Fruit fly (Drosophila melanogaster) whole organism, pupa: ENCODE measurements around the gene CG46280.

ENCODE experiments used
- CG10348 ChIP-seq: fragments of 200-800 bp; sonication (Bioruptor generic); IDR thresholded peaks from 2 replicates; pipeline ENCODE4 v1.3.6; 2022; ENCODE audit warnings: missing biosample characterization, missing genetic modification characterization
- CG12605 ChIP-seq: fragments of 200-800 bp; sonication (Bioruptor generic); IDR thresholded peaks from 2 replicates; pipeline ENCODE4 v1.3.6; 2022; ENCODE audit warnings: missing biosample characterization, missing genetic modification characterization
- CG13204 ChIP-seq: fragments of 200-800 bp; sonication (Bioruptor generic); optimal IDR thresholded peaks from 2 replicates; lab custom pipeline; 2018; ENCODE audit warnings: missing biosample characterization, mild to moderate bottlenecking, missing genetic modification characterization, moderate library complexity
- CG14655 ChIP-seq: fragments of 200-800 bp; sonication (Bioruptor generic); optimal IDR thresholded peaks from 3 replicates; lab custom pipeline; 2017; ENCODE audit warnings: mild to moderate bottlenecking, missing biosample characterization, missing genetic modification reagents, missing genetic modification characterization
- CG15710 ChIP-seq: fragments of 200-800 bp; sonication (Bioruptor generic); optimal IDR thresholded peaks from 2 replicates; lab custom pipeline; 2018; ENCODE audit warnings: missing biosample characterization, mild to moderate bottlenecking, missing genetic modification characterization, moderate library complexity
- CG17806 ChIP-seq: fragments of 200-800 bp; sonication (Bioruptor generic); optimal IDR thresholded peaks from 2 replicates; lab custom pipeline; 2018; ENCODE audit warnings: missing biosample characterization, mild to moderate bottlenecking, missing genetic modification characterization, moderate library complexity
- CG32121 ChIP-seq: fragments of 200-800 bp; sonication (Bioruptor generic); IDR thresholded peaks from 2 replicates; pipeline ENCODE4 v1.3.6; 2022; ENCODE audit warnings: missing biosample characterization, missing genetic modification characterization
- CG34367 ChIP-seq: fragments of 200-800 bp; sonication (Bioruptor generic); optimal IDR thresholded peaks from 2 replicates; lab custom pipeline; 2018; ENCODE audit warnings: missing biosample characterization, mild to moderate bottlenecking, missing genetic modification characterization
- CG4496 ChIP-seq: fragments of 200-800 bp; sonication (Bioruptor generic); IDR thresholded peaks from 3 replicates; pipeline ENCODE4 v1.3.6; 2022; ENCODE audit warnings: missing biosample characterization, missing genetic modification characterization
- CG8159 ChIP-seq: fragments of 200-800 bp; sonication (Bioruptor generic); optimal IDR thresholded peaks from 3 replicates; lab custom pipeline; 2018; ENCODE audit warnings: missing biosample characterization, mild to moderate bottlenecking, missing genetic modification characterization, moderate library complexity
- CG8301 ChIP-seq: fragments of 200-800 bp; sonication (Bioruptor generic); optimal IDR thresholded peaks from 2 replicates; lab custom pipeline; 2018; ENCODE audit warnings: missing biosample characterization, mild to moderate bottlenecking, missing genetic modification characterization
- CG9948 ChIP-seq: fragments of 200-800 bp; sonication (Bioruptor generic); optimal IDR thresholded peaks from 2 replicates; lab custom pipeline; 2018; ENCODE audit warnings: missing biosample characterization, mild to moderate bottlenecking, missing genetic modification characterization, moderate library complexity
- D1 ChIP-seq: fragments of 200-800 bp; sonication (Bioruptor generic); optimal IDR thresholded peaks from 2 replicates; lab custom pipeline; 2018; ENCODE audit warnings: missing biosample characterization, mild to moderate bottlenecking, missing genetic modification characterization, moderate library complexity
- EcR ChIP-seq: fragments of 200-800 bp; sonication (Bioruptor generic); optimal IDR thresholded peaks from 3 replicates; lab custom pipeline; 2019; ENCODE audit warnings: missing biosample characterization, missing genetic modification characterization, mild to moderate bottlenecking, moderate library complexity, missing genetic modification reagents
- Ets98B ChIP-seq: fragments of 200-800 bp; sonication (Bioruptor generic); IDR thresholded peaks from 2 replicates; pipeline ENCODE4 v1.3.6; 2022; ENCODE audit warnings: missing biosample characterization, missing genetic modification characterization
- Pif1A ChIP-seq: fragments of 200-800 bp; sonication (Bioruptor generic); optimal IDR thresholded peaks from 3 replicates; lab custom pipeline; 2016; ENCODE audit warnings: missing biosample characterization, missing genetic modification characterization
- Pif1B ChIP-seq: fragments of 200-800 bp; sonication (Bioruptor generic); optimal IDR thresholded peaks from 3 replicates; lab custom pipeline; 2016; ENCODE audit warnings: missing biosample characterization, missing genetic modification characterization
- Snoo ChIP-seq: fragments of 200-800 bp; sonication (Bioruptor generic); optimal IDR thresholded peaks from 3 replicates; lab custom pipeline; 2017; ENCODE audit warnings: missing biosample characterization, mild to moderate bottlenecking, missing genetic modification characterization, inconsistent platforms
- fd96Ca ChIP-seq: fragments of 200-800 bp; sonication (Bioruptor generic); IDR thresholded peaks from 3 replicates; pipeline ENCODE4 v1.3.6; 2022; ENCODE audit warnings: missing biosample characterization, missing genetic modification characterization
- gl ChIP-seq: fragments of 200-800 bp; sonication (Bioruptor generic); optimal IDR thresholded peaks from 2 replicates; lab custom pipeline; 2018; ENCODE audit warnings: missing biosample characterization, mild to moderate bottlenecking, missing genetic modification characterization
- rn ChIP-seq: fragments of 200-800 bp; sonication (Bioruptor generic); IDR thresholded peaks from 2 replicates; pipeline ENCODE4 v1.3.6; 2022; ENCODE audit warnings: missing biosample characterization, missing genetic modification characterization

The CG46280 gene

dm6 chr3R:12995522-12995921, 34.9 kb downstream of the CG46280 start, which contains the start of gene CG7488:
Gene CG7488 (plus strand): TSS chr3R:12995620.
- TF ChIP-seq CG15710 (tag; lab: Kevin White, UChicago) (no peak), CG4496 (GFP tag; lab: Robert Waterston, UW) (no peak), CG8159 (no peak), gl (tag; lab: Kevin White, UChicago) (no peak), Snoo (no peak), Ets98B (GFP tag; lab: Robert Waterston, UW) (no peak), CG32121 (GFP tag; lab: Robert Waterston, UW) (no peak), CG13204 (no peak), CG8301 (tag; lab: Kevin White, UChicago) (no peak), Pif1B (GFP tag; lab: Kevin White, UChicago) (no peak), CG12605 (GFP tag; lab: Robert Waterston, UW) (no peak)

- TF ChIP-seq Pif1B (GFP tag; lab: Kevin White, UChicago), result no peak
- no peak for TF ChIP-seq CG8301 (tag; lab: Kevin White, UChicago)
- no peak for TF ChIP-seq CG15710 (tag; lab: Kevin White, UChicago)
- no peak for TF ChIP-seq CG13204
- TF ChIP-seq gl (tag; lab: Kevin White, UChicago), result no peak
- TF ChIP-seq Snoo, result no peak
- no peak for TF ChIP-seq CG34367 (tag; lab: Kevin White, UChicago)
- no peak for TF ChIP-seq fd96Ca (GFP tag; lab: Robert Waterston, UW)
- TF ChIP-seq Ets98B (GFP tag; lab: Robert Waterston, UW), result no peak
- no peak for TF ChIP-seq CG17806 (tag; lab: Kevin White, UChicago)
- TF ChIP-seq CG9948, result no peak
- TF ChIP-seq CG4496 (GFP tag; lab: Robert Waterston, UW), result no peak
- no peak for TF ChIP-seq Pif1A (GFP tag; lab: Kevin White, UChicago)
Measured at dm6 chr3R:12995047-12995446, 35.4 kb downstream of the CG46280 start, which contains the start of gene yellow-f2. Gene yellow-f2 (minus strand): TSS chr3R:12995147.

- no peak for TF ChIP-seq Pif1A (GFP tag; lab: Kevin White, UChicago)
- TF ChIP-seq Snoo, result no peak
- TF ChIP-seq EcR (GFP tag; lab: Kevin White, UChicago), result peak; percentile 92
Measured at dm6 chr3R:12993018-12993417, 37.4 kb downstream of the CG46280 start, which contains the start of gene yellow-f. Gene yellow-f (minus strand): TSS chr3R:12993201.

- no peak for TF ChIP-seq CG10348 (GFP tag; lab: Robert Waterston, UW)
Measured at dm6 chr3R:12988411-12988810, 42.0 kb downstream of the CG46280 start, which contains the start of gene CG14383. Gene CG14383 (minus strand): TSS chr3R:12988511.

dm6 chr3R:12985828-12986530, 44.5 kb downstream of the CG46280 start, which contains the start of gene CG31342:
Gene CG31342 (plus strand): TSS chr3R:12986041.
- TF ChIP-seq CG9948 (peak; percentile 38), CG15710 (tag; lab: Kevin White, UChicago) (peak; percentile 34), CG34367 (tag; lab: Kevin White, UChicago) (no peak), gl (tag; lab: Kevin White, UChicago) (no peak), Snoo (peak; percentile 6), CG17806 (tag; lab: Kevin White, UChicago) (peak; percentile 27), CG32121 (GFP tag; lab: Robert Waterston, UW) (peak; percentile 27; the same call in 1 of the 2 replicates)

- peak; percentile 49; the same call in 1 of the 2 replicates for TF ChIP-seq CG12605 (GFP tag; lab: Robert Waterston, UW)
- TF ChIP-seq CG32121 (GFP tag; lab: Robert Waterston, UW), result no peak
Measured at dm6 chr3R:12982982-12983633, 47.4 kb downstream of the CG46280 start.

- TF ChIP-seq D1 (tag; lab: Kevin White, UChicago), result peak; percentile 74
- peak; percentile 67 for TF ChIP-seq CG15710 (tag; lab: Kevin White, UChicago)
- TF ChIP-seq CG13204, result no peak
- peak; percentile 84 for TF ChIP-seq EcR (GFP tag; lab: Kevin White, UChicago)
- TF ChIP-seq CG32121 (GFP tag; lab: Robert Waterston, UW), result peak; percentile 74
- peak; percentile 64 for TF ChIP-seq CG12605 (GFP tag; lab: Robert Waterston, UW)
- peak; percentile 69 for TF ChIP-seq CG8159
- TF ChIP-seq CG10348 (GFP tag; lab: Robert Waterston, UW), result peak; percentile 13; the same call in 1 of the 2 replicates
- peak; percentile 69 for TF ChIP-seq CG8301 (tag; lab: Kevin White, UChicago)
- peak; percentile 75 for TF ChIP-seq Ets98B (GFP tag; lab: Robert Waterston, UW)
- no peak for TF ChIP-seq CG14655 (GFP tag; lab: Kevin White, UChicago)
- peak; percentile 59; the same call in 1 of the 3 replicates for TF ChIP-seq fd96Ca (GFP tag; lab: Robert Waterston, UW)
- TF ChIP-seq gl (tag; lab: Kevin White, UChicago), result peak; percentile 52
- peak; percentile 67 for TF ChIP-seq Pif1B (GFP tag; lab: Kevin White, UChicago)
- TF ChIP-seq CG34367 (tag; lab: Kevin White, UChicago), result peak; percentile 64
- TF ChIP-seq CG9948, result peak; percentile 56
- TF ChIP-seq Snoo, result peak; percentile 51
- peak; percentile 27; the same call in 1 of the 2 replicates for TF ChIP-seq rn (GFP tag; lab: Robert Waterston, UW)
- TF ChIP-seq CG4496 (GFP tag; lab: Robert Waterston, UW), result peak; percentile 79
- peak; percentile 63 for TF ChIP-seq CG17806 (tag; lab: Kevin White, UChicago)
- TF ChIP-seq Pif1A (GFP tag; lab: Kevin White, UChicago), result peak; percentile 29
Measured at dm6 chr3R:12982167-12982981, 48.1 kb downstream of the CG46280 start.
